Worm (Caenorhabditis elegans): Measurements from ENCODE around the gene acl-2.

Gene acl-2

ce11 chrV:9987688-9988087 is 43.2 kb downstream of the acl-2 start, which contains the start of gene C27H6.8 (continued):
- no peak for TF ChIP-seq ceh-82 (tag; optimal IDR thresholded peaks at IDR 0.05)
- no peak for TF ChIP-seq egl-27 (tag; optimal IDR thresholded peaks at IDR 0.05)
- no peak for TF ChIP-seq nhr-42 (GFP tag; IDR thresholded peaks at IDR 0.05)

ce11 chrV:9986177-9986576 is 44.7 kb downstream of the acl-2 start, which contains the start of gene rmd-2:
TSS of gene rmd-2 (minus strand) at chrV:9986277.
- TF ChIP-seq tra-1 (GFP tag; IDR thresholded peaks at IDR 0.05) (no peak), hlh-11 (tag; optimal IDR thresholded peaks at IDR 0.05) (peak; percentile 28), ceh-28 (tag; optimal IDR thresholded peaks at IDR 0.05) (no peak)

- TF ChIP-seq F37D6.2 (tag; optimal IDR thresholded peaks at IDR 0.05) = no peak
- TF ChIP-seq nhr-11 (tag; optimal IDR thresholded peaks at IDR 0.05) = peak; percentile 21
- TF ChIP-seq hmg-1.1 (GFP tag; IDR thresholded peaks at IDR 0.05) = no peak
- TF ChIP-seq spr-1 (tag; optimal IDR thresholded peaks at IDR 0.05) = no peak
- TF ChIP-seq ceh-44 (GFP tag; IDR thresholded peaks at IDR 0.05) = no peak
- TF ChIP-seq arid-1 (GFP tag; conservative IDR thresholded peaks at IDR 0.05) = no peak
- peak in 1 of 2 experiments; percentile 97 for TF ChIP-seq unc-62 (GFP tag; optimal IDR thresholded peaks at IDR 0.05 in 1 of 2)
- no peak for TF ChIP-seq unc-62 (tag; optimal IDR thresholded peaks at IDR 0.05)
- TF ChIP-seq Y105C5A.15 (GFP tag; IDR thresholded peaks at IDR 0.05) = no peak
- no peak for TF ChIP-seq ZK546.5 (tag; optimal IDR thresholded peaks at IDR 0.05)
- TF ChIP-seq hlh-11 (tag; optimal IDR thresholded peaks at IDR 0.05) = peak; percentile 11
Observed at ce11 chrV:9985227-9985864, 45.5 kb downstream of the acl-2 start.

- no peak for TF ChIP-seq lim-7 (GFP tag; IDR thresholded peaks at IDR 0.05)
- TF ChIP-seq nhr-6 (tag; optimal IDR thresholded peaks at IDR 0.05) = peak; percentile 2
- peak; percentile 25 for TF ChIP-seq ztf-7 (tag; optimal IDR thresholded peaks at IDR 0.05)
- no peak for TF ChIP-seq pha-4 (GFP tag; IDR thresholded peaks at IDR 0.05)
- TF ChIP-seq pha-4 (tag; optimal IDR thresholded peaks at IDR 0.05) = peak; percentile 6
- TF ChIP-seq dmd-6 (GFP tag; IDR thresholded peaks at IDR 0.05) = peak; percentile 59
- TF ChIP-seq nhr-11 (tag; optimal IDR thresholded peaks at IDR 0.05) = peak; percentile 90
- no peak for TF ChIP-seq zip-11 (GFP tag; IDR thresholded peaks at IDR 0.05)
- peak; percentile 42 for TF ChIP-seq pqm-1 (tag; optimal IDR thresholded peaks at IDR 0.05)
- peak; percentile 98 for TF ChIP-seq nhr-28 (tag; optimal IDR thresholded peaks at IDR 0.05)
- no peak for TF ChIP-seq nhr-111 (GFP tag; optimal IDR thresholded peaks at IDR 0.05)
- TF ChIP-seq mdl-1 (tag; optimal IDR thresholded peaks at IDR 0.05) = peak in 1 of 2 experiments; percentile 27
- no peak for TF ChIP-seq daf-16 (GFP tag; optimal IDR thresholded peaks at IDR 0.05)
- peak; percentile 70 for TF ChIP-seq daf-16 (tag; optimal IDR thresholded peaks at IDR 0.05)
- peak; percentile 19 for TF ChIP-seq T20F7.1 (GFP tag; optimal IDR thresholded peaks at IDR 0.05)
- TF ChIP-seq ceh-20 (GFP tag; IDR thresholded peaks at IDR 0.05) = no peak
- peak; percentile 40 for TF ChIP-seq mep-1 (tag; optimal IDR thresholded peaks at IDR 0.05)
- peak; percentile 74 for TF ChIP-seq dve-1 (tag; optimal IDR thresholded peaks at IDR 0.05; ENCODE audit: insufficient read depth)
- no peak for TF ChIP-seq lin-38 (GFP tag; IDR thresholded peaks at IDR 0.05)
- peak; percentile 16 for TF ChIP-seq lin-13 (GFP tag; optimal IDR thresholded peaks at IDR 0.05)
- TF ChIP-seq mdt-29 (GFP tag; IDR thresholded peaks at IDR 0.05) = no peak
- TF ChIP-seq lsy-2 (tag; optimal IDR thresholded peaks at IDR 0.05) = peak in 1 of 2 experiments; percentile 15
- peak; percentile 53 for TF ChIP-seq hlh-30 (tag; optimal IDR thresholded peaks at IDR 0.05; ENCODE audit: insufficient read depth)
- no peak for TF ChIP-seq F49E8.2 (tag; optimal IDR thresholded peaks at IDR 0.05; ENCODE audit: borderline replicate concordance)
- peak; percentile 52 for TF ChIP-seq hlh-11 (tag; optimal IDR thresholded peaks at IDR 0.05)
- peak; percentile 13 for TF ChIP-seq mes-2 (tag; optimal IDR thresholded peaks at IDR 0.05; ENCODE audit: poor library complexity, severe bottlenecking)
- no peak for TF ChIP-seq unc-130 (GFP tag; optimal IDR thresholded peaks at IDR 0.05)
- TF ChIP-seq cey-2 (tag; optimal IDR thresholded peaks at IDR 0.05; ENCODE audit: borderline replicate concordance, insufficient read depth) = no peak
- no peak for TF ChIP-seq nhr-77 (tag; optimal IDR thresholded peaks at IDR 0.05)
Observed at ce11 chrV:9984821-9985220, 46.1 kb downstream of the acl-2 start.

Measured in whole organism, L4 larva.